Fruit fly (Drosophila melanogaster) whole organism, embryonic: ENCODE results near the gene NijB.

ENCODE experiments used
- CG10209 ChIP-seq: fragments of 200-800 bp; sonication (Bioruptor generic); optimal IDR thresholded peaks from 3 replicates; lab custom pipeline; 2017; ENCODE audit warnings: missing biosample characterization, mild to moderate bottlenecking, missing genetic modification characterization, missing genetic modification reagents
- CG10366 ChIP-seq: fragments of 200-800 bp; sonication (Bioruptor generic); IDR thresholded peaks from 2 replicates; pipeline ENCODE4 v1.3.6; 2022; ENCODE audit warnings: missing biosample characterization, missing genetic modification characterization
- CG10959 ChIP-seq: fragments of 200-800 bp; sonication (Bioruptor generic); IDR thresholded peaks from 2 replicates; pipeline ENCODE4 v1.3.6; 2022; ENCODE audit warnings: missing biosample characterization, missing genetic modification characterization
- CG11398 ChIP-seq: fragments of 200-800 bp; sonication (Bioruptor generic); optimal IDR thresholded peaks from 2 replicates; lab custom pipeline; 2016; ENCODE audit warnings: missing biosample characterization, missing genetic modification characterization
- CG11560 ChIP-seq: fragments of 200-800 bp; sonication (Bioruptor generic); IDR thresholded peaks from 3 replicates; pipeline ENCODE4 v1.3.6; 2022; ENCODE audit warnings: missing biosample characterization, missing genetic modification characterization
- CG11695 ChIP-seq: fragments of 200-800 bp; sonication (Bioruptor generic); IDR thresholded peaks from 3 replicates; pipeline ENCODE4 v1.3.6; 2022; ENCODE audit warnings: missing biosample characterization, missing genetic modification characterization
- CG13894 ChIP-seq: fragments of 200-800 bp; sonication (Bioruptor generic); optimal IDR thresholded peaks from 3 replicates; lab custom pipeline; 2018; ENCODE audit warnings: missing biosample characterization, mild to moderate bottlenecking, missing genetic modification characterization, moderate library complexity
- CG15514 ChIP-seq: fragments of 200-800 bp; sonication (Bioruptor generic); optimal IDR thresholded peaks from 3 replicates; lab custom pipeline; 2017; ENCODE audit warnings: missing biosample characterization, missing genetic modification characterization, mild to moderate bottlenecking, moderate library complexity, missing genetic modification reagents
- CG17568 ChIP-seq: fragments of 200-800 bp; sonication (Bioruptor generic); optimal IDR thresholded peaks from 2 replicates; lab custom pipeline; 2018; ENCODE audit warnings: missing biosample characterization, mild to moderate bottlenecking, missing genetic modification characterization, moderate library complexity
- CG17802 ChIP-seq: fragments of 200-800 bp; sonication (Bioruptor generic); optimal IDR thresholded peaks from 2 replicates; lab custom pipeline; 2018; ENCODE audit warnings: missing biosample characterization, mild to moderate bottlenecking, missing genetic modification characterization, moderate library complexity
- CG17829 ChIP-seq: fragments of 200-800 bp; optimal IDR thresholded peaks from 2 replicates; lab custom pipeline; 2019; ENCODE audit warnings: missing biosample characterization, mild to moderate bottlenecking, missing genetic modification characterization, moderate library complexity
- CG18476 ChIP-seq: fragments of 200-800 bp; sonication (Bioruptor generic); optimal IDR thresholded peaks from 2 replicates; lab custom pipeline; 2016; ENCODE audit warnings: missing biosample characterization, mild to moderate bottlenecking, missing genetic modification characterization
- CG18599 ChIP-seq: fragments of 200-800 bp; sonication (Bioruptor generic); optimal IDR thresholded peaks from 3 replicates; lab custom pipeline; 2017; ENCODE audit warnings: missing biosample characterization, missing genetic modification characterization, mild to moderate bottlenecking, moderate library complexity, missing genetic modification reagents
- CG34224 ChIP-seq: fragments of 200-800 bp; sonication (Bioruptor generic); IDR thresholded peaks from 3 replicates; pipeline ENCODE4 v1.3.6; 2022; ENCODE audit warnings: missing biosample characterization, missing genetic modification characterization; ENCODE audit not compliant: partially characterized antibody
- CG3995 ChIP-seq: fragments of 200-800 bp; sonication (Bioruptor generic); optimal IDR thresholded peaks from 3 replicates; lab custom pipeline; 2016; ENCODE audit warnings: missing biosample characterization, missing genetic modification characterization
- CG4328 ChIP-seq: fragments of 200-800 bp; sonication (Bioruptor generic); optimal IDR thresholded peaks from 3 replicates; lab custom pipeline; 2017; ENCODE audit warnings: missing biosample characterization, missing genetic modification reagents, missing genetic modification characterization
- CG6175 ChIP-seq: fragments of 200-800 bp; sonication (Bioruptor generic); IDR thresholded peaks from 3 replicates; pipeline ENCODE4 v1.3.6; 2022; ENCODE audit warnings: missing biosample characterization, missing genetic modification characterization
- CG6854 ChIP-seq: fragments of 200-800 bp; sonication (Bioruptor generic); optimal IDR thresholded peaks from 3 replicates; lab custom pipeline; 2017; ENCODE audit warnings: missing biosample characterization, mild to moderate bottlenecking, missing genetic modification characterization
- CG7372 ChIP-seq: fragments of 200-800 bp; sonication (Bioruptor generic); IDR thresholded peaks from 2 replicates; pipeline ENCODE4 v1.3.6; 2022; ENCODE audit warnings: missing biosample characterization, missing genetic modification characterization
- CG7963 ChIP-seq: fragments of 200-800 bp; sonication (Bioruptor generic); IDR thresholded peaks from 3 replicates; pipeline ENCODE4 v1.3.6; 2022; ENCODE audit warnings: missing biosample characterization, missing genetic modification characterization; ENCODE audit not compliant: partially characterized antibody
- CG8089 ChIP-seq: fragments of 200-800 bp; sonication (Bioruptor generic); optimal IDR thresholded peaks from 3 replicates; lab custom pipeline; 2016; ENCODE audit warnings: missing biosample characterization, missing genetic modification characterization
- CG8388 ChIP-seq: fragments of 200-800 bp; sonication (Bioruptor generic); optimal IDR thresholded peaks from 2 replicates; lab custom pipeline; 2019; ENCODE audit warnings: missing biosample characterization, mild to moderate bottlenecking, missing genetic modification characterization, moderate library complexity
- Dek ChIP-seq: fragments of 200-800 bp; sonication (Bioruptor generic); optimal IDR thresholded peaks from 3 replicates; lab custom pipeline; 2019; ENCODE audit warnings: missing biosample characterization, mild to moderate bottlenecking, missing genetic modification characterization, moderate library complexity
- Hr39 ChIP-seq: fragments of >200 bp; optimal IDR thresholded peaks from 2 replicates; lab custom pipeline; 2017
- NK7.1 ChIP-seq: fragments of 200-800 bp; sonication (Bioruptor generic); optimal IDR thresholded peaks from 3 replicates; lab custom pipeline; 2016; ENCODE audit warnings: missing biosample characterization, missing genetic modification characterization
- Nf-YA ChIP-seq: fragments of 200-800 bp; sonication (Bioruptor generic); IDR thresholded peaks from 2 replicates; pipeline ENCODE4 v1.3.6; 2022; ENCODE audit warnings: missing biosample characterization, missing genetic modification characterization
- Pdp1 ChIP-seq, 2 experiments: fragments of 200-800 bp; sonication (Bioruptor generic); optimal IDR thresholded peaks; 3 replicates each; lab custom pipeline; 2016; ENCODE audit warnings: missing biosample characterization in 2 of 2, missing genetic modification characterization in 2 of 2, mild to moderate bottlenecking in 1 of 2, moderate library complexity in 1 of 2
- Sox102F ChIP-seq: fragments of 200-800 bp; sonication (Bioruptor generic); optimal IDR thresholded peaks from 2 replicates; lab custom pipeline; 2018; ENCODE audit warnings: missing biosample characterization, mild to moderate bottlenecking, missing genetic modification characterization, moderate library complexity
- Stat92E ChIP-seq, 3 experiments: fragments of >200 bp in 2 of 3; fragments of 200-800 bp in 1 of 3; sonication (Bioruptor generic) in 1 of 3; optimal IDR thresholded peaks; 2 replicates each; lab custom pipeline; 2017 to 2019; ENCODE audit warnings: missing biosample characterization in 3 of 3, missing genetic modification characterization in 3 of 3, mild to moderate bottlenecking in 1 of 3, moderate library complexity in 1 of 3
- az2 ChIP-seq: fragments of 200-800 bp; sonication (Bioruptor generic); optimal IDR thresholded peaks from 3 replicates; lab custom pipeline; 2016; ENCODE audit warnings: missing biosample characterization, missing genetic modification characterization
- btn ChIP-seq: fragments of 200-800 bp; sonication (Bioruptor generic); optimal IDR thresholded peaks from 2 replicates; lab custom pipeline; 2016; ENCODE audit warnings: missing biosample characterization, missing genetic modification characterization
- crc ChIP-seq: fragments of 200-800 bp; sonication (Bioruptor generic); optimal IDR thresholded peaks from 2 replicates; lab custom pipeline; 2016; ENCODE audit warnings: missing biosample characterization, missing genetic modification characterization
- dan ChIP-seq: fragments of 200-800 bp; sonication (Bioruptor generic); IDR thresholded peaks from 2 replicates; pipeline ENCODE4 v1.3.6; 2022; ENCODE audit warnings: missing biosample characterization, missing genetic modification characterization
- fd102C ChIP-seq: fragments of 200-800 bp; sonication (Bioruptor generic); optimal IDR thresholded peaks from 2 replicates; lab custom pipeline; 2018; ENCODE audit warnings: missing biosample characterization, mild to moderate bottlenecking, missing genetic modification characterization, moderate library complexity
- fd64A ChIP-seq: fragments of 200-800 bp; sonication (Bioruptor generic); optimal IDR thresholded peaks from 3 replicates; lab custom pipeline; 2018; ENCODE audit warnings: missing biosample characterization, mild to moderate bottlenecking, missing genetic modification characterization
- jing ChIP-seq: fragments of 200-800 bp; sonication (Bioruptor generic); optimal IDR thresholded peaks from 2 replicates; lab custom pipeline; 2018; ENCODE audit warnings: missing biosample characterization, mild to moderate bottlenecking, missing genetic modification characterization
- kah ChIP-seq: fragments of 200-800 bp; sonication (Bioruptor generic); optimal IDR thresholded peaks from 2 replicates; lab custom pipeline; 2018; ENCODE audit warnings: missing biosample characterization, mild to moderate bottlenecking, missing genetic modification characterization
- mld ChIP-seq: fragments of 200-800 bp; sonication (Bioruptor generic); IDR thresholded peaks from 3 replicates; pipeline ENCODE4 v1.3.6; 2022; ENCODE audit warnings: missing biosample characterization, missing genetic modification characterization; ENCODE audit not compliant: partially characterized antibody
- nmo ChIP-seq: fragments of 200-800 bp; sonication (Bioruptor generic); optimal IDR thresholded peaks from 2 replicates; lab custom pipeline; 2018; ENCODE audit warnings: missing biosample characterization, mild to moderate bottlenecking, missing genetic modification characterization, moderate library complexity
- ranshi ChIP-seq: fragments of 200-800 bp; sonication (Bioruptor generic); IDR thresholded peaks from 2 replicates; pipeline ENCODE4 v1.3.6; 2022; ENCODE audit warnings: missing biosample characterization, missing genetic modification characterization
- schlank ChIP-seq: fragments of 200-800 bp; sonication (Bioruptor generic); optimal IDR thresholded peaks from 2 replicates; lab custom pipeline; 2018; ENCODE audit warnings: missing biosample characterization, mild to moderate bottlenecking, missing genetic modification characterization
- sens-2 ChIP-seq: fragments of 200-800 bp; sonication (Bioruptor generic); IDR thresholded peaks from 2 replicates; pipeline ENCODE4 v1.3.6; 2022; ENCODE audit warnings: missing biosample characterization, missing genetic modification characterization
- stc ChIP-seq: fragments of 200-800 bp; sonication (Bioruptor generic); IDR thresholded peaks from 2 replicates; pipeline ENCODE4 v1.3.6; 2022; ENCODE audit warnings: missing biosample characterization, missing genetic modification characterization
- tio ChIP-seq: fragments of 200-800 bp; sonication (Bioruptor generic); optimal IDR thresholded peaks from 2 replicates; lab custom pipeline; 2017; ENCODE audit warnings: missing biosample characterization, missing genetic modification characterization, inconsistent platforms
- tna ChIP-seq: fragments of 200-800 bp; sonication (Bioruptor generic); IDR thresholded peaks from 2 replicates; pipeline ENCODE4 v1.3.6; 2022; ENCODE audit warnings: missing biosample characterization, missing genetic modification characterization; ENCODE audit not compliant: partially characterized antibody
- toy ChIP-seq: fragments of 200-800 bp; sonication (Bioruptor generic); IDR thresholded peaks from 2 replicates; pipeline ENCODE4 v1.3.6; 2022; ENCODE audit warnings: missing biosample characterization, missing genetic modification characterization
- tup ChIP-seq: fragments of 200-800 bp; sonication (Bioruptor generic); optimal IDR thresholded peaks from 2 replicates; lab custom pipeline; 2016; ENCODE audit warnings: missing biosample characterization, mild to moderate bottlenecking, missing genetic modification characterization, moderate library complexity
- twi ChIP-seq: fragments of 200-800 bp; optimal IDR thresholded peaks from 2 replicates; lab custom pipeline; 2019; ENCODE audit warnings: missing biosample characterization, mild to moderate bottlenecking, missing genetic modification characterization, moderate library complexity
- zfh1 ChIP-seq: fragments of 200-800 bp; sonication (Bioruptor generic); IDR thresholded peaks from 3 replicates; pipeline ENCODE4 v1.3.6; 2022; ENCODE audit warnings: missing biosample characterization, missing genetic modification characterization
- zfh2 ChIP-seq: fragments of 200-800 bp; sonication (Bioruptor generic); optimal IDR thresholded peaks from 2 replicates; lab custom pipeline; 2016; ENCODE audit warnings: missing biosample characterization, missing genetic modification characterization

The NijB gene

DNA sequence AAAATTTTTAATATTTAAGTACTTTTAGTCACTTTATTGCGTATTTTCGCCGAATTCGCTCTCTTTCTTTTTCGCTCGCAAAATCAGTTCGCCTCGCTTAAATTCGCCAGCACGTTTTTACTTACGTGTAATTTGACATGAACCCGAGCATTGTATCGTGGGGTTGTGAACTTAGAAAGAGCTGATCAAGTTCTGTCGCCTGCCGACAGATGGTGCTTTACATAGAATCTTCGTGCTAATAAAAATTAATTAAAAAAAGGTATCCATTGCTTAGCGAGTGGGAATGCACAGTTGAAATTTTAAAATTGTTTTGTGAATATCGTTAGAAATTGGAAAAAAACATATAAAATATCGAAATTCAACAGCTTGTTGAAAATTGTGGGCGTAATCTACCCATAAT is 43.7 kb upstream of the NijB start (continued):
- no peak for TF ChIP-seq Stat92E (GFP tag; optimal IDR thresholded peaks at IDR 0.05; lab: Kevin White, UChicago)
- no peak for TF ChIP-seq sens-2
- TF ChIP-seq CG17829 = peak; percentile 75
- peak; percentile 9 for TF ChIP-seq CG18476 (GFP tag; lab: Kevin White, UChicago)
- TF ChIP-seq dan (GFP tag; lab: Robert Waterston, UW) = no peak
- no peak for TF ChIP-seq CG11560
- no peak for TF ChIP-seq tna (GFP tag; lab: Robert Waterston, UW)
- no peak for TF ChIP-seq schlank
- TF ChIP-seq CG17802 (tag; lab: Kevin White, UChicago) = no peak
- TF ChIP-seq btn (GFP tag; lab: Kevin White, UChicago) = peak; percentile 55
- TF ChIP-seq CG8388 (GFP tag; lab: Kevin White, UChicago) = peak; percentile 38
- TF ChIP-seq CG7372 (GFP tag; lab: Robert Waterston, UW) = peak; percentile 56; the same call in 1 of the 2 replicates
- no peak for TF ChIP-seq CG11695 (GFP tag; lab: Robert Waterston, UW)
- no peak; the same call in 1 of the 2 replicates for TF ChIP-seq CG10366 (GFP tag; lab: Robert Waterston, UW)
- TF ChIP-seq CG6854 (GFP tag; lab: Kevin White, UChicago) = peak; percentile 65
- no peak for TF ChIP-seq CG6175 (GFP tag; lab: Robert Waterston, UW)
- TF ChIP-seq NK7.1 (GFP tag; lab: Kevin White, UChicago) = peak; percentile 52
- no peak for TF ChIP-seq Sox102F (GFP tag; lab: Kevin White, UChicago)
- TF ChIP-seq Pdp1 (GFP tag; optimal IDR thresholded peaks at IDR 0.05; lab: Kevin White, UChicago) = peak in 1 of 2 experiments; percentile 50
- no peak for TF ChIP-seq CG18599
- TF ChIP-seq tup = peak; percentile 47
- peak; percentile 16 for TF ChIP-seq jing (GFP tag; lab: Kevin White, UChicago)
- TF ChIP-seq zfh1 (GFP tag; lab: Robert Waterston, UW) = no peak; the same call in 2 of the 3 replicates
- no peak for TF ChIP-seq Hr39 (lab: Kevin White, UChicago)
- peak; percentile 33 for TF ChIP-seq tio (GFP tag; lab: Kevin White, UChicago)
- TF ChIP-seq kah (GFP tag; lab: Kevin White, UChicago) = no peak
- no peak for TF ChIP-seq CG7963
- TF ChIP-seq CG4328 (GFP tag; lab: Kevin White, UChicago) = peak; percentile 20
- peak; percentile 62 for TF ChIP-seq zfh2 (GFP tag; lab: Kevin White, UChicago)
- no peak for TF ChIP-seq nmo
- TF ChIP-seq az2 (GFP tag; lab: Kevin White, UChicago) = peak; percentile 78
- TF ChIP-seq CG13894 = peak; percentile 17
- no peak for TF ChIP-seq toy (GFP tag; lab: Robert Waterston, UW)
- TF ChIP-seq CG10209 = peak; percentile 67
- TF ChIP-seq CG15514 (GFP tag; lab: Kevin White, UChicago) = peak; percentile 64
- no peak for TF ChIP-seq Nf-YA (GFP tag; lab: Robert Waterston, UW)
- peak; percentile 63 for TF ChIP-seq Dek (tag; lab: Kevin White, UChicago)
- peak; percentile 67 for TF ChIP-seq CG8089 (GFP tag; lab: Kevin White, UChicago)
- peak; percentile 66 for TF ChIP-seq CG3995 (GFP tag; lab: Kevin White, UChicago)
- no peak for TF ChIP-seq mld
- TF ChIP-seq stc (GFP tag; lab: Robert Waterston, UW) = peak; percentile 65; the same call in 1 of the 2 replicates
- TF ChIP-seq fd102C = peak; percentile 63
- TF ChIP-seq twi (tag; lab: Kevin White, UChicago) = peak; percentile 17
- TF ChIP-seq CG34224 (GFP tag; lab: Robert Waterston, UW) = no peak
- no peak; the same call in 1 of the 2 replicates for TF ChIP-seq CG10959
- TF ChIP-seq CG11398 (GFP tag; lab: Kevin White, UChicago) = peak; percentile 70
- TF ChIP-seq crc (GFP tag; lab: Kevin White, UChicago) = peak; percentile 22
- TF ChIP-seq CG17568 = peak; percentile 65
- no peak; the same call in 1 of the 2 replicates for TF ChIP-seq ranshi (GFP tag; lab: Robert Waterston, UW)
- no peak for TF ChIP-seq fd64A (GFP tag; lab: Kevin White, UChicago)
